Worm (Caenorhabditis elegans) whole organism, L1 larva: ENCODE measurements around the gene agt-1.

Source experiments
- alr-1 ChIP-seq: fragments of 200-800 bp; sonication (Bioruptor generic); optimal IDR thresholded peaks from 2 replicates; lab custom pipeline; 2018; ENCODE audit warnings: borderline replicate concordance, mild to moderate bottlenecking, missing genetic modification characterization, missing compliant biosample characterization
- blmp-1 ChIP-seq: fragments of 150-350 bp; optimal IDR thresholded peaks from 2 replicates; lab custom pipeline; 2014; ENCODE audit warnings: missing biosample characterization, missing genetic modification characterization
- ces-1 ChIP-seq: fragments of 150-350 bp; optimal IDR thresholded peaks from 2 replicates; lab custom pipeline; 2014; ENCODE audit warnings: missing biosample characterization, missing genetic modification reagents, missing genetic modification characterization
- efl-1 ChIP-seq, 4 experiments: fragments of 150-350 bp; optimal IDR thresholded peaks in 3 of 4; peaks in 1 of 4; 1 replicate in 1 of 4; 2 replicates in 3 of 4; lab custom pipeline; 2014; ENCODE audit warnings: missing biosample characterization in 2 of 4, missing genetic modification characterization in 2 of 4, missing genetic modification reagents in 2 of 4
- egl-13 ChIP-seq: sonication (generic microtip); optimal IDR thresholded peaks from 2 replicates; lab custom pipeline; 2016; ENCODE audit warnings: missing genotype, missing genetic modification reagents, missing genetic modification characterization, missing compliant biosample characterization
- nhr-237 ChIP-seq: fragments of 150-350 bp; optimal IDR thresholded peaks from 2 replicates; lab custom pipeline; 2014; ENCODE audit warnings: missing biosample characterization, missing genetic modification characterization
- nhr-28 ChIP-seq: fragments of 150-350 bp; optimal IDR thresholded peaks from 2 replicates; lab custom pipeline; 2014; ENCODE audit warnings: missing biosample characterization, missing genetic modification characterization
- snpc-4 ChIP-seq: fragments of 150-350 bp; optimal IDR thresholded peaks from 2 replicates; lab custom pipeline; 2014; ENCODE audit warnings: missing biosample characterization, missing genetic modification characterization
- sox-4 ChIP-seq: sonication (generic microtip); optimal IDR thresholded peaks from 2 replicates; lab custom pipeline; 2016; ENCODE audit warnings: missing genetic modification characterization, missing compliant biosample characterization
- swsn-7 ChIP-seq: sonication (generic microtip); optimal IDR thresholded peaks from 2 replicates; lab custom pipeline; 2016; ENCODE audit warnings: missing genetic modification characterization, missing compliant biosample characterization

DNA sequence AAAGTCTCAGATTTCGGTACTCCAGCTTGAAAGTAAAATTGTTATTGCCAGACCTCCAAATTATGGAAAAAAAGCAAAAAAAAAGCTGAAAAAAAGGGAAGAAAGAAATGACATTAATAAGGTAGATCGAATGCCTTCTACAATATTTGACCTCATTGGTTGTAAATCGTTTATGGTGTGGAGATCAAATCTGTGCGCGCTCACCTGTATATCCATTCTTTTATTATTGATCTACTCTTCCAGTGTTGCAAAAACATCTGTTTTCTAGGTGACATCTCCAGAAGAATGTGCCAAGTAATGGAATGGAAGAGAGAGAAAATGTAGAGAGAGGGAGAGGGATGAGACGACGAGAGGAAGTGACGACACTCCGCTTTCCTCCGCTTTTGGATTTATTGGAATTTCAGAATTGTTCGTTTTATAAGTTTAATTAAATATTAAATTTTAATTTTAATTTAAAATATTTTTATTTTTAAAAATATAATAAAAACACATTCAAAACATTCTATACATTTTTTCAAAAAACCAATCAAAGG, 46.6 kb upstream of the agt-1 start, which contains the start of the genes pik-1 and aptf-2:
- TF ChIP-seq swsn-7 (tag; lab: Kevin White, UChicago) (no peak), sox-4 (tag; lab: Kevin White, UChicago) (no peak), alr-1 (tag; lab: Kevin White, UChicago) (no peak), nhr-28 (tag; lab: Kevin White, UChicago) (no peak), nhr-237 (tag; lab: Kevin White, UChicago) (no peak), efl-1 (optimal IDR thresholded peaks at IDR 0.05; lab: Kevin White, UChicago) (no peak), efl-1 (GFP tag; optimal IDR thresholded peaks at IDR 0.05 in 1 of 2; lab: Kevin White, UChicago) (peak in 1 of 2 experiments; percentile 5), ces-1 (GFP tag; lab: Kevin White, UChicago) (no peak), snpc-4 (tag; lab: Kevin White, UChicago) (no peak), blmp-1 (peak; percentile 27), egl-13 (no peak)
